Fruit fly (Drosophila melanogaster) whole organism, adult: ENCODE results near the gene CG33703.

Experiments used
- CG11617 ChIP-seq: fragments of 200-800 bp; sonication (Bioruptor generic); optimal IDR thresholded peaks from 2 replicates; lab custom pipeline; 2017; ENCODE audit warnings: mild to moderate bottlenecking, missing biosample characterization, missing genetic modification reagents, missing genetic modification characterization
- CG12768 ChIP-seq: fragments of 200-800 bp; sonication (Bioruptor generic); optimal IDR thresholded peaks from 2 replicates; lab custom pipeline; 2017; ENCODE audit warnings: missing biosample characterization, missing genetic modification characterization, mild to moderate bottlenecking, moderate library complexity, missing genetic modification reagents
- CG14711 ChIP-seq: fragments of 200-800 bp; sonication (Bioruptor generic); optimal IDR thresholded peaks from 2 replicates; lab custom pipeline; 2018; ENCODE audit warnings: missing biosample characterization, mild to moderate bottlenecking, missing genetic modification characterization, moderate library complexity
- CG1620 ChIP-seq: fragments of 200-800 bp; sonication (Bioruptor generic); optimal IDR thresholded peaks from 2 replicates; lab custom pipeline; 2016; ENCODE audit warnings: missing biosample characterization, missing genetic modification characterization
- Clk ChIP-seq: fragments of 200-800 bp; sonication (Bioruptor generic); optimal IDR thresholded peaks from 2 replicates; lab custom pipeline; 2017; ENCODE audit warnings: missing biosample characterization, missing genetic modification characterization
- Crg-1 ChIP-seq: fragments of 200-800 bp; sonication (Bioruptor generic); optimal IDR thresholded peaks from 2 replicates; lab custom pipeline; 2016; ENCODE audit warnings: missing biosample characterization, missing genetic modification characterization
- Mnt ChIP-seq: fragments of 200-800 bp; sonication (Bioruptor generic); optimal IDR thresholded peaks from 2 replicates; lab custom pipeline; 2016; ENCODE audit warnings: missing biosample characterization, mild to moderate bottlenecking, missing genetic modification characterization
- bab1 ChIP-seq: fragments of 200-800 bp; sonication (Bioruptor generic); optimal IDR thresholded peaks from 3 replicates; lab custom pipeline; 2019; ENCODE audit warnings: missing biosample characterization, mild to moderate bottlenecking, missing genetic modification characterization, moderate library complexity
- kay ChIP-seq: fragments of 200-800 bp; sonication (Bioruptor generic); peaks from one replicate; lab custom pipeline; 2016; ENCODE audit warnings: missing biosample characterization, missing genetic modification characterization, borderline replicate concordance
- ovo ChIP-seq: fragments of 200-800 bp; sonication (Bioruptor generic); optimal IDR thresholded peaks from 2 replicates; lab custom pipeline; 2016; ENCODE audit warnings: missing biosample characterization, missing genetic modification characterization
- pad ChIP-seq: fragments of 200-800 bp; sonication (Bioruptor generic); optimal IDR thresholded peaks from 3 replicates; lab custom pipeline; 2017; ENCODE audit warnings: missing biosample characterization, missing genetic modification characterization, mild to moderate bottlenecking, moderate library complexity, missing genetic modification reagents
- toe ChIP-seq: fragments of 200-800 bp; sonication (Bioruptor generic); optimal IDR thresholded peaks from 2 replicates; lab custom pipeline; 2016; ENCODE audit warnings: missing biosample characterization, missing genetic modification characterization

dm6 chr3L:9505713-9506062 is 6.8 kb downstream of the CG33703 start:
- TF ChIP-seq Clk (GFP tag; lab: Kevin White, UChicago), result no peak
- no peak for TF ChIP-seq CG11617 (GFP tag; lab: Kevin White, UChicago)
- no peak for TF ChIP-seq pad
- TF ChIP-seq CG1620 (GFP tag; lab: Kevin White, UChicago), result no peak
- no peak for TF ChIP-seq kay (GFP tag; lab: Kevin White, UChicago)
- TF ChIP-seq Mnt, result no peak
- no peak for TF ChIP-seq ovo (GFP tag; lab: Kevin White, UChicago)
- no peak for TF ChIP-seq Crg-1 (GFP tag; lab: Kevin White, UChicago)
- no peak for TF ChIP-seq CG12768
- no peak for TF ChIP-seq CG14711 (tag; lab: Kevin White, UChicago)
- no peak for TF ChIP-seq bab1 (GFP tag; lab: Kevin White, UChicago)
- no peak for TF ChIP-seq toe (GFP tag; lab: Kevin White, UChicago)
